Fruit fly (Drosophila melanogaster): ENCODE results near the gene CG6738.

CG6738 gene

dm6 chr3R:23110724-23111123 is 11.4 kb downstream of the CG6738 start:
- TF ChIP-seq Hnf4 (GFP tag; optimal IDR thresholded peaks at IDR 0.05) (no peak), rgr (GFP tag; optimal IDR thresholded peaks at IDR 0.05) (no peak), HLH106 (tag; optimal IDR thresholded peaks at IDR 0.05) (no peak), CrebA (GFP tag; optimal IDR thresholded peaks at IDR 0.05; ENCODE audit: borderline replicate concordance) (no peak), br (GFP tag; optimal IDR thresholded peaks at IDR 0.05) (no peak), Hr78 (GFP tag; optimal IDR thresholded peaks at IDR 0.05) (no peak), brk (GFP tag; optimal IDR thresholded peaks at IDR 0.05) (no peak), Jra (GFP tag; optimal IDR thresholded peaks at IDR 0.05) (no peak), Myc (optimal IDR thresholded peaks at IDR 0.05) (no peak), CG9705 (GFP tag; optimal IDR thresholded peaks at IDR 0.05) (no peak)

- TF ChIP-seq Sp1 (GFP tag; optimal IDR thresholded peaks at IDR 0.05) (peak; percentile 23), pan (optimal IDR thresholded peaks at IDR 0.05) (no peak), HLH106 (tag; optimal IDR thresholded peaks at IDR 0.05) (peak; percentile 34), rgr (GFP tag; optimal IDR thresholded peaks at IDR 0.05) (peak; percentile 46), foxo (GFP tag; optimal IDR thresholded peaks at IDR 0.05) (peak in 1 of 2 experiments; percentile 48), h (GFP tag; optimal IDR thresholded peaks at IDR 0.05) (peak; percentile 50), dsf (GFP tag; optimal IDR thresholded peaks at IDR 0.05; ENCODE audit: borderline replicate concordance) (no peak), sage (GFP tag; optimal IDR thresholded peaks at IDR 0.05) (no peak), tai (GFP tag; optimal IDR thresholded peaks at IDR 0.05) (no peak), br (GFP tag; optimal IDR thresholded peaks at IDR 0.05) (peak; percentile 38), GATAd (GFP tag; optimal IDR thresholded peaks at IDR 0.05) (no peak), CrebA (GFP tag; optimal IDR thresholded peaks at IDR 0.05; ENCODE audit: borderline replicate concordance) (no peak), ey (GFP tag; optimal IDR thresholded peaks at IDR 0.05) (peak; percentile 38), fru (GFP tag; optimal IDR thresholded peaks at IDR 0.05) (peak; percentile 19), Hr78 (GFP tag; optimal IDR thresholded peaks at IDR 0.05) (no peak), CG32264 (GFP tag; optimal IDR thresholded peaks at IDR 0.05) (no peak), jim (GFP tag; optimal IDR thresholded peaks at IDR 0.05) (no peak), Hr83 (GFP tag; optimal IDR thresholded peaks at IDR 0.05; ENCODE audit: poor library complexity, severe bottlenecking) (no peak), sv (GFP tag; optimal IDR thresholded peaks at IDR 0.05) (peak; percentile 0)
Measured at dm6 chr3R:23112680-23113362, 13.5 kb downstream of the CG6738 start, which contains the start of gene Cow. TSS of gene Cow (minus strand) at chr3R:23112730.

dm6 chr3R:23117683-23118470 is 18.5 kb downstream of the CG6738 start, which contains the start of the genes Rassf and CenB1A:
TSS of gene Rassf (minus strand) at chr3R:23117931.
TSS of gene CenB1A (plus strand) at chr3R:23118400.
- TF ChIP-seq Dif (GFP tag; optimal IDR thresholded peaks at IDR 0.05; ENCODE audit: partially characterized antibody) (no peak), dl (GFP tag; optimal IDR thresholded peaks at IDR 0.05; ENCODE audit: insufficient read depth in 1 of 2, partially characterized antibody in 2 of 2) (no peak), Myc (optimal IDR thresholded peaks at IDR 0.05) (peak; percentile 99), fru (GFP tag; optimal IDR thresholded peaks at IDR 0.05) (peak; percentile 30), pan (optimal IDR thresholded peaks at IDR 0.05) (no peak), br (GFP tag; optimal IDR thresholded peaks at IDR 0.05) (peak; percentile 26), Jra (GFP tag; optimal IDR thresholded peaks at IDR 0.05) (peak; percentile 30), dsf (GFP tag; optimal IDR thresholded peaks at IDR 0.05; ENCODE audit: borderline replicate concordance) (no peak), lola (GFP tag; optimal IDR thresholded peaks at IDR 0.05) (no peak), Dfd (GFP tag; optimal IDR thresholded peaks at IDR 0.05) (no peak), Rel (GFP tag; optimal IDR thresholded peaks at IDR 0.05) (no peak), Rel (tag; optimal IDR thresholded peaks at IDR 0.05) (no peak), OdsH (GFP tag; optimal IDR thresholded peaks at IDR 0.05) (peak; percentile 22), Hr83 (GFP tag; optimal IDR thresholded peaks at IDR 0.05; ENCODE audit: poor library complexity, severe bottlenecking) (peak; percentile 40), ey (GFP tag; optimal IDR thresholded peaks at IDR 0.05) (peak; percentile 2), sv (GFP tag; optimal IDR thresholded peaks at IDR 0.05) (peak; percentile 35), Hr78 (GFP tag; optimal IDR thresholded peaks at IDR 0.05) (no peak), woc (GFP tag; optimal IDR thresholded peaks at IDR 0.05) (peak; percentile 85), N (GFP tag; optimal IDR thresholded peaks at IDR 0.05) (no peak), rgr (GFP tag; optimal IDR thresholded peaks at IDR 0.05) (peak; percentile 19), Sp1 (GFP tag; optimal IDR thresholded peaks at IDR 0.05) (peak; percentile 13), CG9705 (GFP tag; optimal IDR thresholded peaks at IDR 0.05) (peak; percentile 8), psq (GFP tag; optimal IDR thresholded peaks at IDR 0.05) (peak; percentile 45), CG32264 (GFP tag; optimal IDR thresholded peaks at IDR 0.05) (no peak), foxo (GFP tag; optimal IDR thresholded peaks at IDR 0.05) (peak in 1 of 2 experiments; percentile 65), Hnf4 (GFP tag; optimal IDR thresholded peaks at IDR 0.05) (no peak), HLH106 (tag; optimal IDR thresholded peaks at IDR 0.05) (peak; percentile 54), jim (GFP tag; optimal IDR thresholded peaks at IDR 0.05) (no peak), Abd-B (GFP tag; optimal IDR thresholded peaks at IDR 0.05) (no peak), usp (GFP tag; optimal IDR thresholded peaks at IDR 0.05) (no peak), h (GFP tag; optimal IDR thresholded peaks at IDR 0.05) (peak; percentile 36), dmrt93B (GFP tag; optimal IDR thresholded peaks at IDR 0.05) (no peak), tai (GFP tag; optimal IDR thresholded peaks at IDR 0.05) (no peak)
